Fruit fly (Drosophila melanogaster) whole organism, wandering third instar larva: ENCODE data around the gene sdk.

Experiments
- Abd-B ChIP-seq: fragments of >200 bp; optimal IDR thresholded peaks from 2 replicates; lab custom pipeline; 2017; ENCODE audit warnings: missing biosample characterization, missing genetic modification characterization
- CG32264 ChIP-seq: fragments of 200-800 bp; sonication (Bioruptor generic); optimal IDR thresholded peaks from 2 replicates; lab custom pipeline; 2016; ENCODE audit warnings: missing biosample characterization, missing genetic modification characterization
- CG9705 ChIP-seq: fragments of 200-800 bp; sonication (Bioruptor generic); optimal IDR thresholded peaks from 2 replicates; lab custom pipeline; 2018; ENCODE audit warnings: missing biosample characterization, mild to moderate bottlenecking, missing genetic modification characterization
- CrebA ChIP-seq: fragments of 200-800 bp; sonication (Bioruptor generic); optimal IDR thresholded peaks from 2 replicates; lab custom pipeline; 2016; ENCODE audit warnings: missing biosample characterization, mild to moderate bottlenecking, missing genetic modification characterization, borderline replicate concordance
- Dfd ChIP-seq: fragments of >200 bp; optimal IDR thresholded peaks from 2 replicates; lab custom pipeline; 2017; ENCODE audit warnings: missing biosample characterization, missing genetic modification characterization
- Dif ChIP-seq: fragments of 200-275, 200-300 bp; sonication (Bioruptor generic); optimal IDR thresholded peaks from 2 replicates; lab custom pipeline; 2018; ENCODE audit warnings: missing biosample characterization, missing genetic modification characterization; ENCODE audit not compliant: partially characterized antibody
- GATAd ChIP-seq: sonication (Bioruptor generic); optimal IDR thresholded peaks from 2 replicates; lab custom pipeline; 2016; ENCODE audit warnings: missing biosample characterization, missing genetic modification characterization
- HLH106 ChIP-seq: fragments of 200-800 bp; optimal IDR thresholded peaks from 3 replicates; lab custom pipeline; 2019; ENCODE audit warnings: missing biosample characterization, mild to moderate bottlenecking, missing genetic modification characterization, moderate library complexity
- Hnf4 ChIP-seq: fragments of 200-800 bp; sonication (Bioruptor generic); optimal IDR thresholded peaks from 2 replicates; lab custom pipeline; 2016; ENCODE audit warnings: missing biosample characterization, mild to moderate bottlenecking, missing genetic modification characterization
- Hr78 ChIP-seq: fragments of >200 bp; optimal IDR thresholded peaks from 2 replicates; lab custom pipeline; 2017; ENCODE audit warnings: missing biosample characterization, missing genetic modification characterization
- Hr83 ChIP-seq: fragments of 200-300 bp; sonication (Bioruptor generic); optimal IDR thresholded peaks from 2 replicates; lab custom pipeline; 2016; ENCODE audit warnings: missing biosample characterization, mild to moderate bottlenecking, missing genetic modification characterization, moderate library complexity; ENCODE audit not compliant: poor library complexity, severe bottlenecking
- Jra ChIP-seq: sonication (Bioruptor generic); optimal IDR thresholded peaks from 2 replicates; lab custom pipeline; 2016; ENCODE audit warnings: missing biosample characterization, missing genetic modification characterization
- Mio ChIP-seq: sonication (Bioruptor generic); optimal IDR thresholded peaks from 2 replicates; lab custom pipeline; 2016; ENCODE audit warnings: missing biosample characterization, missing genetic modification characterization
- Myc ChIP-seq: fragments of >200 bp; optimal IDR thresholded peaks from 2 replicates; lab custom pipeline; 2017
- N ChIP-seq: fragments of >200 bp; optimal IDR thresholded peaks from 2 replicates; lab custom pipeline; 2018; ENCODE audit warnings: missing biosample characterization, missing external identifiers, missing genetic modification characterization
- OdsH ChIP-seq: fragments of 200-800 bp; sonication (Bioruptor generic); optimal IDR thresholded peaks from 2 replicates; lab custom pipeline; 2016; ENCODE audit warnings: missing biosample characterization, mild to moderate bottlenecking, missing genetic modification characterization
- Rel ChIP-seq, 2 experiments: fragments of 200-800 bp; sonication (Bioruptor generic) in 1 of 2; optimal IDR thresholded peaks; 2 replicates in 1 of 2; 3 replicates in 1 of 2; lab custom pipeline; 2016 to 2019; ENCODE audit warnings: mild to moderate bottlenecking in 2 of 2, missing biosample characterization in 2 of 2, missing genetic modification characterization in 2 of 2, moderate library complexity in 1 of 2
- Sp1 ChIP-seq: fragments of 200-800 bp; sonication (Bioruptor generic); optimal IDR thresholded peaks from 3 replicates; lab custom pipeline; 2019; ENCODE audit warnings: missing biosample characterization, mild to moderate bottlenecking, missing genetic modification characterization, moderate library complexity
- Vsx2 ChIP-seq: fragments of 200-300, 225-300 bp; sonication (Bioruptor generic); optimal IDR thresholded peaks from 2 replicates; lab custom pipeline; 2018; ENCODE audit warnings: missing biosample characterization, missing genetic modification characterization; ENCODE audit not compliant: partially characterized antibody
- br ChIP-seq: fragments of 200-800 bp; sonication (Bioruptor generic); optimal IDR thresholded peaks from 2 replicates; lab custom pipeline; 2016; ENCODE audit warnings: missing biosample characterization, missing genetic modification characterization
- brk ChIP-seq: fragments of 200-800 bp; sonication (Bioruptor generic); optimal IDR thresholded peaks from 2 replicates; lab custom pipeline; 2016; ENCODE audit warnings: missing biosample characterization, mild to moderate bottlenecking, missing genetic modification characterization
- dl ChIP-seq, 2 experiments: fragments of 175-275, 200-275 bp in 1 of 2; fragments of 200-275 bp in 1 of 2; sonication (Bioruptor generic); optimal IDR thresholded peaks; lab custom pipeline; 2018; ENCODE audit warnings: mild to moderate bottlenecking in 2 of 2, missing biosample characterization in 2 of 2, missing genetic modification characterization in 2 of 2, moderate library complexity in 2 of 2; ENCODE audit not compliant: partially characterized antibody in 2 of 2, insufficient read depth in 1 of 2
- dmrt93B ChIP-seq: fragments of 200-800 bp; sonication (Bioruptor generic); optimal IDR thresholded peaks from 2 replicates; lab custom pipeline; 2018; ENCODE audit warnings: missing biosample characterization, mild to moderate bottlenecking, missing genetic modification characterization
- ey ChIP-seq: fragments of 200-800 bp; sonication (Bioruptor generic); optimal IDR thresholded peaks from 2 replicates; lab custom pipeline; 2016; ENCODE audit warnings: missing biosample characterization, missing genetic modification characterization
- foxo ChIP-seq, 2 experiments: fragments of 200-800 bp; sonication (Bioruptor generic); optimal IDR thresholded peaks; 2 replicates in 1 of 2; 3 replicates in 1 of 2; lab custom pipeline; 2016 to 2017; ENCODE audit warnings: missing biosample characterization in 2 of 2, missing genetic modification characterization in 2 of 2
- fru ChIP-seq: fragments of 200-800 bp; sonication (Bioruptor generic); optimal IDR thresholded peaks from 3 replicates; lab custom pipeline; 2016; ENCODE audit warnings: missing biosample characterization, mild to moderate bottlenecking, missing genetic modification characterization
- h ChIP-seq: fragments of 200-800 bp; sonication (Bioruptor generic); optimal IDR thresholded peaks from 3 replicates; lab custom pipeline; 2016; ENCODE audit warnings: missing biosample characterization, mild to moderate bottlenecking, missing genetic modification characterization
- jim ChIP-seq: fragments of 175-275, 200-325 bp; sonication (Bioruptor generic); optimal IDR thresholded peaks from 2 replicates; lab custom pipeline; 2016; ENCODE audit warnings: missing biosample characterization, mild to moderate bottlenecking, missing genetic modification characterization
- lola ChIP-seq: fragments of >200 bp; optimal IDR thresholded peaks from 2 replicates; lab custom pipeline; 2017; ENCODE audit warnings: missing biosample characterization, missing genetic modification characterization
- pan ChIP-seq: fragments of >200 bp; optimal IDR thresholded peaks from 2 replicates; lab custom pipeline; 2017
- psq ChIP-seq: fragments of 200-800 bp; sonication (Bioruptor generic); optimal IDR thresholded peaks from 3 replicates; lab custom pipeline; 2017; ENCODE audit warnings: missing biosample characterization, mild to moderate bottlenecking, missing genetic modification characterization, moderate library complexity
- rgr ChIP-seq: fragments of 200-800 bp; sonication (Bioruptor generic); optimal IDR thresholded peaks from 3 replicates; lab custom pipeline; 2016; ENCODE audit warnings: missing biosample characterization, mild to moderate bottlenecking, missing genetic modification characterization
- sage ChIP-seq: fragments of 200-800 bp; sonication (Bioruptor generic); optimal IDR thresholded peaks from 2 replicates; lab custom pipeline; 2016; ENCODE audit warnings: missing biosample characterization, mild to moderate bottlenecking, missing genetic modification characterization
- sv ChIP-seq: fragments of 200-800 bp; sonication (Bioruptor generic); optimal IDR thresholded peaks from 3 replicates; lab custom pipeline; 2016; ENCODE audit warnings: missing biosample characterization, missing genetic modification characterization
- tai ChIP-seq: sonication (Bioruptor generic); optimal IDR thresholded peaks from 2 replicates; lab custom pipeline; 2016; ENCODE audit warnings: missing biosample characterization, missing genetic modification characterization
- usp ChIP-seq: fragments of >200 bp; optimal IDR thresholded peaks from 2 replicates; lab custom pipeline; 2017; ENCODE audit warnings: missing biosample characterization, missing genetic modification characterization
- woc ChIP-seq: sonication (Bioruptor generic); optimal IDR thresholded peaks from 2 replicates; lab custom pipeline; 2016; ENCODE audit warnings: missing biosample characterization, mild to moderate bottlenecking, missing genetic modification characterization

Gene sdk

dm6 chrX:766094-766493, 79.5 kb downstream of the sdk start:
- TF ChIP-seq brk (GFP tag; lab: Kevin White, UChicago) (no peak), psq (no peak), Sp1 (no peak), Rel (GFP tag; optimal IDR thresholded peaks at IDR 0.05; lab: Kevin White, UChicago) (no peak), Rel (tag; optimal IDR thresholded peaks at IDR 0.05; lab: Kevin White, UChicago) (no peak), rgr (no peak)

dm6 chrX:767928-768327, 81.3 kb downstream of the sdk start:
- TF ChIP-seq sage (GFP tag; lab: Kevin White, UChicago) = no peak
- TF ChIP-seq CrebA (GFP tag; lab: Kevin White, UChicago) = no peak
- TF ChIP-seq ey (GFP tag; lab: Kevin White, UChicago) = peak; percentile 35
- peak; percentile 65 for TF ChIP-seq Hr83 (GFP tag; lab: Kevin White, UChicago)
- TF ChIP-seq Dfd = no peak
- TF ChIP-seq Rel (GFP tag; optimal IDR thresholded peaks at IDR 0.05; lab: Kevin White, UChicago) = no peak
- TF ChIP-seq Rel (tag; optimal IDR thresholded peaks at IDR 0.05; lab: Kevin White, UChicago) = peak; percentile 6
- TF ChIP-seq h = peak; percentile 73
- peak; percentile 61 for TF ChIP-seq Hnf4 (GFP tag; lab: Kevin White, UChicago)
- no peak for TF ChIP-seq usp (GFP tag; lab: Kevin White, UChicago)
- peak; percentile 69 for TF ChIP-seq rgr
- TF ChIP-seq jim (GFP tag; lab: Kevin White, UChicago) = no peak
- peak; percentile 57 for TF ChIP-seq OdsH (GFP tag; lab: Kevin White, UChicago)
- no peak for TF ChIP-seq woc (GFP tag; lab: Kevin White, UChicago)
- TF ChIP-seq lola (GFP tag; lab: Kevin White, UChicago) = no peak
- no peak for TF ChIP-seq Abd-B (GFP tag; lab: Kevin White, UChicago)
- TF ChIP-seq fru = peak; percentile 44
- TF ChIP-seq Vsx2 = no peak
- peak; percentile 48 for TF ChIP-seq dmrt93B
- TF ChIP-seq Myc (lab: Kevin White, UChicago) = no peak
- TF ChIP-seq foxo (GFP tag; optimal IDR thresholded peaks at IDR 0.05; lab: Kevin White, UChicago) = peak in 1 of 2 experiments; percentile 46
- TF ChIP-seq HLH106 (tag; lab: Kevin White, UChicago) = peak; percentile 44
- TF ChIP-seq Mio (GFP tag; lab: Kevin White, UChicago) = no peak
- peak; percentile 66 for TF ChIP-seq br (GFP tag; lab: Kevin White, UChicago)
- peak; percentile 53 for TF ChIP-seq psq
- TF ChIP-seq dl (GFP tag; optimal IDR thresholded peaks at IDR 0.05; lab: Kevin White, UChicago; ENCODE audit: insufficient read depth in 1 of 2, partially characterized antibody in 2 of 2) = no peak
- TF ChIP-seq CG32264 (GFP tag; lab: Kevin White, UChicago) = no peak
- TF ChIP-seq sv = no peak
- no peak for TF ChIP-seq Hr78 (GFP tag; lab: Kevin White, UChicago)
- TF ChIP-seq N = no peak
- TF ChIP-seq Sp1 = peak; percentile 62
- no peak for TF ChIP-seq Dif (GFP tag; lab: Kevin White, UChicago)
- TF ChIP-seq GATAd (GFP tag; lab: Kevin White, UChicago) = no peak
- TF ChIP-seq CG9705 (GFP tag; lab: Kevin White, UChicago) = peak; percentile 32

dm6 chrX:768480-769123, 82.0 kb downstream of the sdk start:
- TF ChIP-seq Myc (lab: Kevin White, UChicago) = no peak
- no peak for TF ChIP-seq sv
- no peak for TF ChIP-seq Mio (GFP tag; lab: Kevin White, UChicago)
- TF ChIP-seq HLH106 (tag; lab: Kevin White, UChicago) = no peak
- TF ChIP-seq CrebA (GFP tag; lab: Kevin White, UChicago) = no peak

dm6 chrX:769639-770124, 83.0 kb downstream of the sdk start, which contains the start of gene fz3:
TSS of gene fz3 (plus strand) at chrX:769945.
- TF ChIP-seq ey (GFP tag; lab: Kevin White, UChicago) = peak; percentile 74
- TF ChIP-seq CG32264 (GFP tag; lab: Kevin White, UChicago) = peak; percentile 58
- TF ChIP-seq woc (GFP tag; lab: Kevin White, UChicago) = peak; percentile 63
- TF ChIP-seq OdsH (GFP tag; lab: Kevin White, UChicago) = peak; percentile 64
- TF ChIP-seq Hnf4 (GFP tag; lab: Kevin White, UChicago) = peak; percentile 71
- TF ChIP-seq Jra (GFP tag; lab: Kevin White, UChicago) = peak; percentile 67
- TF ChIP-seq lola (GFP tag; lab: Kevin White, UChicago) = no peak
- TF ChIP-seq dmrt93B = peak; percentile 32
- TF ChIP-seq Mio (GFP tag; lab: Kevin White, UChicago) = no peak
- no peak for TF ChIP-seq usp (GFP tag; lab: Kevin White, UChicago)
- peak; percentile 82 for TF ChIP-seq h
- TF ChIP-seq N = no peak
- TF ChIP-seq dl (GFP tag; optimal IDR thresholded peaks at IDR 0.05; lab: Kevin White, UChicago; ENCODE audit: insufficient read depth in 1 of 2, partially characterized antibody in 2 of 2) = no peak
- peak; percentile 78 for TF ChIP-seq rgr
- TF ChIP-seq Dif (GFP tag; lab: Kevin White, UChicago) = peak; percentile 42
- peak; percentile 76 for TF ChIP-seq HLH106 (tag; lab: Kevin White, UChicago)
- no peak for TF ChIP-seq brk (GFP tag; lab: Kevin White, UChicago)
- no peak for TF ChIP-seq CrebA (GFP tag; lab: Kevin White, UChicago)
- no peak for TF ChIP-seq Rel (GFP tag; optimal IDR thresholded peaks at IDR 0.05; lab: Kevin White, UChicago)
- peak; percentile 37 for TF ChIP-seq Rel (tag; optimal IDR thresholded peaks at IDR 0.05; lab: Kevin White, UChicago)
- TF ChIP-seq psq = peak; percentile 77
- no peak for TF ChIP-seq Dfd
- TF ChIP-seq jim (GFP tag; lab: Kevin White, UChicago) = no peak
- TF ChIP-seq br (GFP tag; lab: Kevin White, UChicago) = peak; percentile 77
- no peak for TF ChIP-seq Vsx2
- TF ChIP-seq Hr83 (GFP tag; lab: Kevin White, UChicago) = peak; percentile 73
- TF ChIP-seq Abd-B (GFP tag; lab: Kevin White, UChicago) = no peak
- TF ChIP-seq sage (GFP tag; lab: Kevin White, UChicago) = no peak
- TF ChIP-seq Sp1 = peak; percentile 75
- TF ChIP-seq pan (lab: Kevin White, UChicago) = no peak
- no peak for TF ChIP-seq tai (GFP tag; lab: Kevin White, UChicago)
